Fruit fly (Drosophila melanogaster): Measurements from ENCODE around the gene CG3288.

CG3288 gene

DNA sequence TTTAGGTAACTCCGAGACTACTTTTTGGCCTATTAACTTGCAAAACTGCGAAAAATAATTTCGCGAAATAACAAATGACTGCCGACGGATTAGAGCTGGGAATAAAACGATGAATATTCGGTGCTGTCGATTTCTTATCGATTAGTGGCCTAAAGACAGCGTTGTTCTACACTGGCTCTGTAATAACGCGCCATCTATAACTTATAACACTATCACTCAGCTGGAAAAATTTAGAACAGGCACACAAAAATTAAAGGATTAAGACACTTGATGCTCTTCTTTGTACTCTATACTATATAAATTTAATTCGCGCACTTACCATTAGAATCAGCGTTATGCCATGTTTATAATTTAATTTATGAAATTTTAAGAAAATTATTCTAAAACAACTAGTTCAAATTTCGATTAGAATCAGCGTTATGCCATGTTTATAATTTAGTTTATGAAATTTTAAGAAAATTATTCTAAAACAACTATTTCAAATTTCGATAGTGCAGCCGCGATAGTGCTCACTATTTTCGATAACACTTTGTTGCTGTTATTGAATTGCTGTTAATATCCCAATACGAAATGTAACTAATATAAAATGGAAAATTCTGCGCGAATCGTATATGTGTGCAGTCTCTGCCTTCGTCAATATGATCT, 5.6 kb downstream of the CG3288 start, which contains the start of the genes CSN3 and CG11456 (continued):
- no peak for TF ChIP-seq Trl (optimal IDR thresholded peaks at IDR 0.05)
- TF ChIP-seq Trl (GFP tag; optimal IDR thresholded peaks at IDR 0.05) = peak; percentile 50
- peak; percentile 37; the same call in 1 of the 2 replicates for TF ChIP-seq sna (GFP tag; IDR thresholded peaks at IDR 0.05; ENCODE audit: partially characterized antibody)
- TF ChIP-seq CG6654 (GFP tag; optimal IDR thresholded peaks at IDR 0.05) = no peak
- TF ChIP-seq HLH4C (GFP tag; IDR thresholded peaks at IDR 0.05; ENCODE audit: partially characterized antibody) = peak; percentile 83
- no peak for TF ChIP-seq CG1529 (GFP tag; optimal IDR thresholded peaks at IDR 0.05)
- peak; percentile 49 for TF ChIP-seq row (GFP tag; IDR thresholded peaks at IDR 0.05)
- no peak for TF ChIP-seq sc (optimal IDR thresholded peaks at IDR 0.05)
- no peak for TF ChIP-seq sc (GFP tag; optimal IDR thresholded peaks at IDR 0.05)
- no peak for TF ChIP-seq CG8765 (GFP tag; IDR thresholded peaks at IDR 0.05)
- no peak for TF ChIP-seq wor (GFP tag; IDR thresholded peaks at IDR 0.05)
- TF ChIP-seq ac (GFP tag; optimal IDR thresholded peaks at IDR 0.05) = no peak
- no peak for TF ChIP-seq br (optimal IDR thresholded peaks at IDR 0.05)
- no peak for TF ChIP-seq fd96Cb (tag; optimal IDR thresholded peaks at IDR 0.05)
- no peak for TF ChIP-seq CG8089 (GFP tag; optimal IDR thresholded peaks at IDR 0.05)
- no peak for TF ChIP-seq Doc2 (GFP tag; IDR thresholded peaks at IDR 0.05)
- TF ChIP-seq en (GFP tag; optimal IDR thresholded peaks at IDR 0.05) = no peak
- TF ChIP-seq Atf-2 (GFP tag; optimal IDR thresholded peaks at IDR 0.05) = no peak
- no peak for TF ChIP-seq CG15011 (GFP tag; optimal IDR thresholded peaks at IDR 0.05)
- TF ChIP-seq Meics (GFP tag; optimal IDR thresholded peaks at IDR 0.05) = no peak
- no peak for TF ChIP-seq CG10321 (GFP tag; IDR thresholded peaks at IDR 0.05)
- TF ChIP-seq Deaf1 (tag; optimal IDR thresholded peaks at IDR 0.05) = no peak
- TF ChIP-seq CG10543 (GFP tag; optimal IDR thresholded peaks at IDR 0.05) = no peak
- TF ChIP-seq ind (GFP tag; optimal IDR thresholded peaks at IDR 0.05) = peak; percentile 56
- no peak for TF ChIP-seq E2f1 (GFP tag; IDR thresholded peaks at IDR 0.05)
- TF ChIP-seq CG3726 (GFP tag; IDR thresholded peaks at IDR 0.05) = no peak
- TF ChIP-seq hb (GFP tag; IDR thresholded peaks at IDR 0.05; ENCODE audit: partially characterized antibody) = peak; percentile 50; the same call in 1 of the 3 replicates
- no peak for TF ChIP-seq Adf1 (GFP tag; IDR thresholded peaks at IDR 0.05)
- TF ChIP-seq rib (GFP tag; IDR thresholded peaks at IDR 0.05) = peak; percentile 82
- TF ChIP-seq CG12155 (GFP tag; optimal IDR thresholded peaks at IDR 0.05) = peak; percentile 64
- TF ChIP-seq CG15696 (tag; optimal IDR thresholded peaks at IDR 0.05) = no peak
- TF ChIP-seq CG13894 (tag; optimal IDR thresholded peaks at IDR 0.05) = peak; percentile 70
- TF ChIP-seq slp2 (GFP tag; optimal IDR thresholded peaks at IDR 0.05) = peak; percentile 34
- TF ChIP-seq CG1024 (GFP tag; IDR thresholded peaks at IDR 0.05) = no peak
- TF ChIP-seq Poxn (GFP tag; IDR thresholded peaks at IDR 0.05) = no peak
- TF ChIP-seq jigr1 (GFP tag; IDR thresholded peaks at IDR 0.05) = no peak
- no peak for TF ChIP-seq CG10565 (GFP tag; optimal IDR thresholded peaks at IDR 0.05)
- TF ChIP-seq pho (GFP tag; optimal IDR thresholded peaks at IDR 0.05) = peak; percentile 49
- TF ChIP-seq onecut (GFP tag; IDR thresholded peaks at IDR 0.05) = peak; percentile 27
- TF ChIP-seq CG8359 (GFP tag; optimal IDR thresholded peaks at IDR 0.05; ENCODE audit: borderline replicate concordance) = no peak
- peak; percentile 59 for TF ChIP-seq CG7786 (GFP tag; optimal IDR thresholded peaks at IDR 0.05)
- TF ChIP-seq grau (tag; optimal IDR thresholded peaks at IDR 0.05) = peak; percentile 42
- TF ChIP-seq Fer2 (tag; optimal IDR thresholded peaks at IDR 0.05) = no peak
- peak; percentile 55 for TF ChIP-seq vfl (GFP tag; optimal IDR thresholded peaks at IDR 0.05)
- peak; percentile 72 for TF ChIP-seq Bgb (GFP tag; IDR thresholded peaks at IDR 0.05; ENCODE audit: partially characterized antibody)
- no peak for TF ChIP-seq Hr39 (optimal IDR thresholded peaks at IDR 0.05)
- no peak for TF ChIP-seq tap (tag; optimal IDR thresholded peaks at IDR 0.05)
- TF ChIP-seq lbe (GFP tag; optimal IDR thresholded peaks at IDR 0.05) = no peak
- peak; percentile 23 for TF ChIP-seq CG18599 (GFP tag; optimal IDR thresholded peaks at IDR 0.05)
- peak; percentile 53 for TF ChIP-seq Dek (tag; optimal IDR thresholded peaks at IDR 0.05)
- TF ChIP-seq CG14710 (tag; optimal IDR thresholded peaks at IDR 0.05) = peak; percentile 60
- no peak for TF ChIP-seq CG8388 (GFP tag; optimal IDR thresholded peaks at IDR 0.05)
